Worm (Caenorhabditis elegans): ENCODE data around the gene T14G12.6.

DNA sequence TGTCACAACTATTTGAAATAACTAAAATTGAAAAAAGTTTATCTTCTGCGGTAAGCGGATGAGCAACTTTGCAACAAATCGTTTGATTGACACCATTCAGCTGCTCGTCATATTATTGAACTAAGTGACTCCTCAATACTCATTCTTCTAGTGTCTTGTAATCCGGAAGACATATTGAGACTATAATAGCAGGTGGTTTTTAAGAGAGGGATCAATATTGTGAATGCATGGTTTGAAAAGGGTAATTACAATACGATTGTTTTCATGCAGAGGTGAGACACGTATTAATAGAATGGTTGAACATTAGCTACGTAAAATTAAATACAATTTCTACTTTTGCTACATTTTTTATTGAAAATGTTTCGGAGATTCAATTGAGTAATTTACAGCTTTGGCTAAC, 16.1 kb downstream of the T14G12.6 start:
- TF ChIP-seq nhr-237 (tag; optimal IDR thresholded peaks at IDR 0.05), result no peak
- TF ChIP-seq nhr-28 (tag; optimal IDR thresholded peaks at IDR 0.05), result no peak
- TF ChIP-seq lin-1 (GFP tag; IDR thresholded peaks at IDR 0.05), result no peak
- no peak for TF ChIP-seq ama-1 (optimal IDR thresholded peaks at IDR 0.05)
- no peak for TF ChIP-seq F44E2.7 (GFP tag; IDR thresholded peaks at IDR 0.05)
- no peak for TF ChIP-seq Y5F2A.4 (GFP tag; optimal IDR thresholded peaks at IDR 0.05)
- TF ChIP-seq ceh-20 (GFP tag; IDR thresholded peaks at IDR 0.05), result no peak
- no peak for TF ChIP-seq fos-1 (tag; optimal IDR thresholded peaks at IDR 0.05)
- no peak for TF ChIP-seq php-3 (GFP tag; IDR thresholded peaks at IDR 0.05)

Data from whole organism, L4 larva.